Worm (Caenorhabditis elegans): ENCODE data around the gene ifta-2.

DNA sequence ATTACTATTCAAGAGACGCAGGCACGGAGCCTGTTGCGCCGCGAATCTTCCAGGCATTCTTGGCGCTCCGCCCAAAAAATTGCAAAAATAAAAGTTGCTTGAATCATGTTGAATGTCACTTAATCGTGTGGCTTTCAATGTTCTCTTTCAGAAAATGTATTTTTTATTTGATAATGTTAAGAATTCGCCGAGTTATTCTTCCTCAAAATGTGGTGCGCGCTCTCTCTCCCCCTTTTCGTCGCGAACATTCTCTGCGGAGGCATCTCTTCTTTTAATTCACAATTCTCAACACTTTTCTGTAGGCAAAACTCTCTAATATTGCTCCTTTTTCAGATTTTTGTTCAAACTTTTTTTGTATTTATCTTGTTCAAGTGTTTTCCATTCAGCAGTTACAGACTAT is 23.5 kb downstream of the ifta-2 start:
- TF ChIP-seq dao-5 (tag; optimal IDR thresholded peaks at IDR 0.05): peak; percentile 8
- peak; percentile 98 for TF ChIP-seq him-1 (tag; optimal IDR thresholded peaks at IDR 0.05)
- TF ChIP-seq W03F9.2 (tag; optimal IDR thresholded peaks at IDR 0.05): peak; percentile 93
